Worm (Caenorhabditis elegans) whole organism, mixed stage, embryonic: ENCODE results near the gene C04E12.2.

ENCODE experiments used
- blmp-1 ChIP-seq: fragments of 150-350 bp; optimal IDR thresholded peaks from 2 replicates; lab custom pipeline; 2014; ENCODE audit warnings: missing biosample characterization, missing genetic modification characterization
- ceh-39 ChIP-seq: fragments of 150-350 bp; optimal IDR thresholded peaks from 2 replicates; lab custom pipeline; 2014; ENCODE audit warnings: missing biosample characterization, missing genetic modification characterization
- ceh-83 ChIP-seq: fragments of 200-800 bp; sonication (Bioruptor generic); optimal IDR thresholded peaks from 2 replicates; lab custom pipeline; 2018; ENCODE audit warnings: mild to moderate bottlenecking, missing genetic modification characterization, missing compliant biosample characterization
- lin-13 ChIP-seq: fragments of 150-350 bp; optimal IDR thresholded peaks from 2 replicates; lab custom pipeline; 2014; ENCODE audit warnings: missing biosample characterization, missing genetic modification characterization
- mep-1 ChIP-seq: fragments of 150-350 bp; optimal IDR thresholded peaks from 2 replicates; lab custom pipeline; 2017; ENCODE audit warnings: missing biosample characterization, missing genetic modification reagents, missing genetic modification characterization, inconsistent platforms
- pha-4 ChIP-seq: fragments of 150-350 bp; optimal IDR thresholded peaks from 2 replicates; lab custom pipeline; 2018; ENCODE audit warnings: missing biosample characterization, missing genetic modification reagents, missing genetic modification characterization
- unc-62 ChIP-seq: fragments of 150-350 bp; optimal IDR thresholded peaks from 2 replicates; lab custom pipeline; 2014; ENCODE audit warnings: missing biosample characterization, missing genetic modification reagents, missing genetic modification characterization

ce11 chrV:3341906-3342305 is 26.0 kb upstream of the C04E12.2 start, which contains the start of gene C17B7.10:
- TF ChIP-seq ceh-83 (GFP tag; lab: Kevin White, UChicago) (no peak), pha-4 (tag; lab: Kevin White, UChicago) (no peak), lin-13 (no peak), ceh-39 (tag; lab: Kevin White, UChicago) (no peak), unc-62 (GFP tag; lab: Kevin White, UChicago) (no peak), mep-1 (tag; lab: Kevin White, UChicago) (no peak), blmp-1 (tag; lab: Kevin White, UChicago) (no peak)
